Worm (Caenorhabditis elegans) whole organism, mixed stage, embryonic: ENCODE results near the gene R09D1.13.

ENCODE experiments used
- bed-3 ChIP-seq: fragments of 200-800 bp; sonication (Bioruptor generic); optimal IDR thresholded peaks from 3 replicates; lab custom pipeline; 2018; ENCODE audit warnings: mild to moderate bottlenecking, missing genetic modification characterization, moderate library complexity, missing compliant biosample characterization
- blmp-1 ChIP-seq: fragments of 150-350 bp; optimal IDR thresholded peaks from 2 replicates; lab custom pipeline; 2014; ENCODE audit warnings: missing biosample characterization, missing genetic modification characterization
- ceh-43 ChIP-seq: fragments of 200-800 bp; sonication (Bioruptor generic); optimal IDR thresholded peaks from 2 replicates; lab custom pipeline; 2018; ENCODE audit warnings: mild to moderate bottlenecking, missing genetic modification characterization, moderate library complexity, missing compliant biosample characterization
- ces-1 ChIP-seq: fragments of 150-350 bp; optimal IDR thresholded peaks from 2 replicates; lab custom pipeline; 2014; ENCODE audit warnings: missing biosample characterization, missing genetic modification reagents, missing genetic modification characterization
- elt-1 ChIP-seq: sonication (generic microtip); optimal IDR thresholded peaks from 2 replicates; lab custom pipeline; 2017; ENCODE audit warnings: missing genetic modification characterization, mild to moderate bottlenecking, missing compliant biosample characterization, antibody characterized with exemption, moderate library complexity, borderline replicate concordance; ENCODE audit not compliant: insufficient read depth
- ham-2 ChIP-seq: fragments of 200-800 bp; sonication (Bioruptor generic); optimal IDR thresholded peaks from 2 replicates; lab custom pipeline; 2018; ENCODE audit warnings: mild to moderate bottlenecking, missing genetic modification characterization, missing compliant biosample characterization
- hlh-1 ChIP-seq: fragments of 150-350 bp; optimal IDR thresholded peaks from 2 replicates; lab custom pipeline; 2014; ENCODE audit warnings: missing biosample characterization, missing genetic modification reagents, missing genetic modification characterization
- lin-13 ChIP-seq: fragments of 150-350 bp; optimal IDR thresholded peaks from 2 replicates; lab custom pipeline; 2014; ENCODE audit warnings: missing biosample characterization, missing genetic modification characterization
- lin-32 ChIP-seq: fragments of 200-800 bp; sonication (Bioruptor generic); optimal IDR thresholded peaks from 2 replicates; lab custom pipeline; 2018; ENCODE audit warnings: mild to moderate bottlenecking, missing genetic modification characterization, missing compliant biosample characterization
- mab-5 ChIP-seq: fragments of 150-350 bp; optimal IDR thresholded peaks from 2 replicates; lab custom pipeline; 2014; ENCODE audit warnings: missing biosample characterization, missing genetic modification characterization
- mep-1 ChIP-seq: fragments of 150-350 bp; optimal IDR thresholded peaks from 2 replicates; lab custom pipeline; 2017; ENCODE audit warnings: missing biosample characterization, missing genetic modification reagents, missing genetic modification characterization, inconsistent platforms
- snpc-4 ChIP-seq: fragments of 150-350 bp; optimal IDR thresholded peaks from 2 replicates; lab custom pipeline; 2014; ENCODE audit warnings: missing biosample characterization, missing genetic modification characterization

The R09D1.13 gene

DNA sequence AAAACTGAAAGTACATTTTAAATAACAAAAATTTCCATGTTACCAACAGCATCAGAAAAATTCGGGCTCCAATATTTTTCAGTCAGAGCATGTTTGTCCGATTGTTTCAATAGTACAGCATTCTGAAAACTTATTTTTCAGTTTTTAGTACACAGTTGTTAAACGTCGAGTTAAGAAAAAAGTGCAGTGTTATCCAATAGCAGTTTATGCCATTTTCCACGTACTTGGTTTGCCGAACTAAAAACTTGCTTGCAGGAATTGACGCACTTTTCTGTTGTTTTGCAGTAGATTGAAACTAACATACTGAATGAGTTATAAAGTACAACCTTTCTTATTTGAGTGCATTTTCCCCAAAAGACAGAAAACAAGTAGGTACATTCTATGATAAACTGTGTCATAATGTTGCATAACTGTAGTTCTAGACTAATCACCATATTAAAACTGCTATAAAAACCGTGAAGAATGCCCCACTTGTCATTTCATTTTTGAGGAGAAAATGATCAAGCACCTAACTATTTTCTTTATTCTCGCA is 46.8 kb downstream of the R09D1.13 start, which contains the start of the genes Y51B9A.14 and Y51B9A.8:
TSS of gene Y51B9A.14 (minus strand) at position 101 of the 532 bp plus-strand sequence.
TSS of gene Y51B9A.8 (plus strand) at position 482 of the 532 bp plus-strand sequence.
- TF ChIP-seq bed-3 (GFP tag; lab: Kevin White, UChicago) (no peak), blmp-1 (tag; lab: Kevin White, UChicago) (no peak), lin-32 (GFP tag; lab: Kevin White, UChicago) (no peak), hlh-1 (tag; lab: Kevin White, UChicago) (no peak), snpc-4 (no peak), ceh-43 (GFP tag; lab: Kevin White, UChicago) (no peak), mep-1 (tag; lab: Kevin White, UChicago) (no peak), ces-1 (GFP tag; lab: Kevin White, UChicago) (no peak), lin-13 (tag; lab: Kevin White, UChicago) (no peak), ham-2 (no peak)
- TF ChIP-seq, all 35 proteins: peak for 0

DNA sequence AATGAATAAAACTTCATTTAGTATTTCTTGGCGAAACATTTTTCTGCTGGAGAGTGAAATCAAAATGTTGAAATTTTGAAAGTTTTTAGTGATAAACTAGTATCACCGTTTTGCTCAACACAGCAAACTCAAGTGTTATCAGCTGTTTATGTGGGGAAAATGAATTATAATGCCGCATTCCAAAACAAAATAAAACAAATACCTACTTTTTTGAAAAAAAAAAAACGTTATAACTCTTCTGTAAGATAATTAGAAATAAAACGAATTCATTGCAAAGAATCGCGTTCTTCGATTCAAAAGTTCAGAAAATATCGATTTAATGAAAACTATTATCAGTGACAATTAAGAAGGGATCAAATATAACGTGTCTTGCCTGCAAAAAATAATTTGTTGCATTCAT is 47.8 kb downstream of the R09D1.13 start, which contains the start of gene Y51B9A.9:
TSS of gene Y51B9A.9 (minus strand) at position 101 of the 400 bp plus-strand sequence.
- TF ChIP-seq elt-1 (tag; lab: Kevin White, UChicago) (no peak), mab-5 (tag; lab: Kevin White, UChicago) (no peak)
